Fruit fly (Drosophila melanogaster) whole organism, embryonic: Measurements from ENCODE around the gene Pcyt1.

Experiments used
- Asciz ChIP-seq: fragments of 200-800 bp; sonication (Bioruptor generic); optimal IDR thresholded peaks from 2 replicates; lab custom pipeline; 2017; ENCODE audit warnings: missing biosample characterization, mild to moderate bottlenecking, missing genetic modification characterization, missing genetic modification reagents
- Atf6 ChIP-seq: fragments of 200-800 bp; sonication (Bioruptor generic); IDR thresholded peaks from 2 replicates; pipeline ENCODE4 v1.3.6; 2022; ENCODE audit warnings: missing biosample characterization, missing genetic modification characterization
- CG10274 ChIP-seq: fragments of 200-800 bp; sonication (Bioruptor generic); optimal IDR thresholded peaks from 3 replicates; lab custom pipeline; 2017; ENCODE audit warnings: missing biosample characterization, mild to moderate bottlenecking, missing genetic modification characterization
- CG10959 ChIP-seq: fragments of 200-800 bp; sonication (Bioruptor generic); IDR thresholded peaks from 2 replicates; pipeline ENCODE4 v1.3.6; 2022; ENCODE audit warnings: missing biosample characterization, missing genetic modification characterization
- CG11247 ChIP-seq: fragments of 200-800 bp; sonication (Bioruptor generic); IDR thresholded peaks from 2 replicates; pipeline ENCODE4 v1.3.6; 2022; ENCODE audit warnings: missing biosample characterization, missing genetic modification characterization
- CG13296 ChIP-seq: fragments of 200-800 bp; sonication (Bioruptor generic); optimal IDR thresholded peaks from 3 replicates; lab custom pipeline; 2018; ENCODE audit warnings: missing biosample characterization, mild to moderate bottlenecking, missing genetic modification characterization
- CG15269 ChIP-seq: fragments of 200-800 bp; sonication (Bioruptor generic); optimal IDR thresholded peaks from 2 replicates; lab custom pipeline; 2018; ENCODE audit warnings: missing biosample characterization, mild to moderate bottlenecking, missing genetic modification characterization, moderate library complexity
- CG15601 ChIP-seq: fragments of 200-800 bp; sonication (Bioruptor generic); optimal IDR thresholded peaks from 3 replicates; lab custom pipeline; 2019; ENCODE audit warnings: missing biosample characterization, mild to moderate bottlenecking, missing genetic modification characterization, moderate library complexity
- CG1602 ChIP-seq: fragments of 200-800 bp; sonication (Bioruptor generic); optimal IDR thresholded peaks from 3 replicates; lab custom pipeline; 2016; ENCODE audit warnings: missing biosample characterization, missing genetic modification characterization
- CG16813 ChIP-seq: fragments of 200-800 bp; sonication (Bioruptor generic); IDR thresholded peaks from 3 replicates; pipeline ENCODE4 v1.3.6; 2022; ENCODE audit warnings: missing biosample characterization, missing genetic modification characterization; ENCODE audit not compliant: partially characterized antibody
- CG18262 ChIP-seq: fragments of 200-800 bp; optimal IDR thresholded peaks from 3 replicates; lab custom pipeline; 2019; ENCODE audit warnings: missing biosample characterization, mild to moderate bottlenecking, missing genetic modification characterization, moderate library complexity
- CG31441 ChIP-seq: fragments of 200-800 bp; sonication (Bioruptor generic); IDR thresholded peaks from 2 replicates; pipeline ENCODE4 v1.3.6; 2022; ENCODE audit warnings: missing biosample characterization, missing genetic modification characterization
- CG3163 ChIP-seq: fragments of 200-800 bp; sonication (Bioruptor generic); optimal IDR thresholded peaks from 3 replicates; lab custom pipeline; 2016; ENCODE audit warnings: missing biosample characterization, missing genetic modification characterization
- CG32532 ChIP-seq: fragments of 200-800 bp; sonication (Bioruptor generic); IDR thresholded peaks from 2 replicates; pipeline ENCODE4 v1.3.6; 2022; ENCODE audit warnings: missing biosample characterization, missing genetic modification characterization
- CG32767 ChIP-seq: fragments of 200-800 bp; sonication (Bioruptor generic); IDR thresholded peaks from 2 replicates; pipeline ENCODE4 v1.3.6; 2022; ENCODE audit warnings: missing biosample characterization, missing genetic modification characterization
- CG3407 ChIP-seq: fragments of 200-800 bp; sonication (Bioruptor generic); optimal IDR thresholded peaks from 2 replicates; lab custom pipeline; 2018; ENCODE audit warnings: missing biosample characterization, mild to moderate bottlenecking, missing genetic modification characterization
- CG3847 ChIP-seq: fragments of 200-800 bp; sonication (Bioruptor generic); IDR thresholded peaks from 2 replicates; pipeline ENCODE4 v1.3.6; 2022; ENCODE audit warnings: missing biosample characterization, missing genetic modification characterization
- CG4360 ChIP-seq: fragments of 200-800 bp; sonication (Bioruptor generic); IDR thresholded peaks from 2 replicates; pipeline ENCODE4 v1.3.6; 2022; ENCODE audit warnings: missing biosample characterization, missing genetic modification characterization
- CG5953 ChIP-seq: fragments of 200-800 bp; sonication (Bioruptor generic); IDR thresholded peaks from 2 replicates; pipeline ENCODE4 v1.3.6; 2022; ENCODE audit warnings: missing biosample characterization, missing genetic modification characterization
- CG7271 ChIP-seq: fragments of 200-800 bp; sonication (Bioruptor generic); optimal IDR thresholded peaks from 2 replicates; lab custom pipeline; 2018; ENCODE audit warnings: missing biosample characterization, mild to moderate bottlenecking, missing genetic modification characterization, moderate library complexity
- CG7556 ChIP-seq: fragments of 200-800 bp; sonication (Bioruptor generic); optimal IDR thresholded peaks from 2 replicates; lab custom pipeline; 2017; ENCODE audit warnings: missing biosample characterization, mild to moderate bottlenecking, missing genetic modification characterization
- CG7786 ChIP-seq: fragments of 200-800 bp; sonication (Bioruptor generic); optimal IDR thresholded peaks from 2 replicates; lab custom pipeline; 2016; ENCODE audit warnings: missing biosample characterization, missing genetic modification characterization
- CG9609 ChIP-seq: fragments of 200-800 bp; sonication (Bioruptor generic); optimal IDR thresholded peaks from 3 replicates; lab custom pipeline; 2016; ENCODE audit warnings: missing biosample characterization, missing genetic modification characterization
- Fer1 ChIP-seq: fragments of 200-800 bp; sonication (Bioruptor generic); optimal IDR thresholded peaks from 2 replicates; lab custom pipeline; 2017; ENCODE audit warnings: missing biosample characterization, mild to moderate bottlenecking, missing genetic modification characterization
- GATAe ChIP-seq: fragments of 200-800 bp; sonication (Bioruptor generic); conservative IDR thresholded peaks from 2 replicates; pipeline ENCODE4 v1.3.6; 2022; ENCODE audit warnings: missing biosample characterization, missing genetic modification characterization
- Gsc ChIP-seq: fragments of 200-800 bp; sonication (Bioruptor generic); IDR thresholded peaks from 2 replicates; pipeline ENCODE4 v1.3.6; 2022; ENCODE audit warnings: missing biosample characterization, missing genetic modification characterization
- Hr78 ChIP-seq, 2 experiments: fragments of 200-800 bp in 1 of 2; fragments of >200 bp in 1 of 2; sonication (Bioruptor generic) in 1 of 2; optimal IDR thresholded peaks; 2 replicates each; lab custom pipeline; 2017 to 2019; ENCODE audit warnings: missing biosample characterization in 2 of 2, missing genetic modification characterization in 2 of 2, mild to moderate bottlenecking in 1 of 2, moderate library complexity in 1 of 2
- Lim3 ChIP-seq: fragments of 200-800 bp; sonication (Bioruptor generic); IDR thresholded peaks from 2 replicates; pipeline ENCODE4 v1.3.6; 2022; ENCODE audit warnings: missing biosample characterization, missing genetic modification characterization
- Max ChIP-seq: fragments of 200-800 bp; sonication (Bioruptor generic); optimal IDR thresholded peaks from 2 replicates; lab custom pipeline; 2016; ENCODE audit warnings: missing biosample characterization, mild to moderate bottlenecking, missing genetic modification characterization
- NfI ChIP-seq: fragments of 200-800 bp; sonication (Bioruptor generic); optimal IDR thresholded peaks from 3 replicates; lab custom pipeline; 2018; ENCODE audit warnings: missing biosample characterization, mild to moderate bottlenecking, missing genetic modification characterization, moderate library complexity
- Side ChIP-seq: fragments of 200-800 bp; sonication (Bioruptor generic); optimal IDR thresholded peaks from 2 replicates; lab custom pipeline; 2016; ENCODE audit warnings: missing biosample characterization, missing genetic modification characterization
- Sry-δ ChIP-seq: fragments of 200-800 bp; sonication (Bioruptor generic); optimal IDR thresholded peaks from 2 replicates; lab custom pipeline; 2016; ENCODE audit warnings: missing biosample characterization, missing genetic modification characterization
- Ssrp ChIP-seq: fragments of 200-800 bp; sonication (Bioruptor generic); optimal IDR thresholded peaks from 2 replicates; lab custom pipeline; 2018; ENCODE audit warnings: missing biosample characterization, mild to moderate bottlenecking, missing genetic modification characterization, moderate library complexity
- abd-A ChIP-seq: fragments of 200-800 bp; sonication (Bioruptor generic); optimal IDR thresholded peaks from 3 replicates; lab custom pipeline; 2019; ENCODE audit warnings: missing biosample characterization, mild to moderate bottlenecking, missing genetic modification characterization, moderate library complexity
- az2 ChIP-seq: fragments of 200-800 bp; sonication (Bioruptor generic); optimal IDR thresholded peaks from 3 replicates; lab custom pipeline; 2016; ENCODE audit warnings: missing biosample characterization, missing genetic modification characterization
- bbx ChIP-seq: fragments of 200-800 bp; sonication (Bioruptor generic); IDR thresholded peaks from 2 replicates; pipeline ENCODE4 v1.3.6; 2022; ENCODE audit warnings: missing biosample characterization, missing genetic modification characterization; ENCODE audit not compliant: partially characterized antibody
- bowl ChIP-seq: fragments of 200-800 bp; sonication (Bioruptor generic); IDR thresholded peaks from 2 replicates; pipeline ENCODE4 v1.3.6; 2022; ENCODE audit warnings: missing biosample characterization, missing genetic modification characterization
- cad ChIP-seq: fragments of >200 bp; optimal IDR thresholded peaks from 2 replicates; lab custom pipeline; 2017; ENCODE audit warnings: missing biosample characterization, missing genetic modification characterization
- croc ChIP-seq: fragments of 200-800 bp; sonication (Bioruptor generic); conservative IDR thresholded peaks from 3 replicates; pipeline ENCODE4 v1.3.6; 2022; ENCODE audit warnings: missing biosample characterization, missing genetic modification characterization
- fd64A ChIP-seq: fragments of 200-800 bp; sonication (Bioruptor generic); optimal IDR thresholded peaks from 3 replicates; lab custom pipeline; 2018; ENCODE audit warnings: missing biosample characterization, mild to moderate bottlenecking, missing genetic modification characterization
- fru ChIP-seq: fragments of >200 bp; optimal IDR thresholded peaks from 2 replicates; lab custom pipeline; 2017
- insv ChIP-seq, 2 experiments: fragments of 200-800 bp; sonication (Bioruptor generic); optimal IDR thresholded peaks; 3 replicates each; lab custom pipeline; 2016 to 2018; ENCODE audit warnings: missing biosample characterization in 2 of 2, missing genetic modification characterization in 2 of 2
- mirr ChIP-seq: fragments of 200-800 bp; sonication (Bioruptor generic); optimal IDR thresholded peaks from 3 replicates; lab custom pipeline; 2018; ENCODE audit warnings: missing biosample characterization, mild to moderate bottlenecking, missing genetic modification characterization
- sqz ChIP-seq: fragments of 200-800 bp; sonication (Bioruptor generic); optimal IDR thresholded peaks from 3 replicates; lab custom pipeline; 2018; ENCODE audit warnings: missing biosample characterization, mild to moderate bottlenecking, missing genetic modification characterization
- stwl ChIP-seq: fragments of 200-800 bp; sonication (Bioruptor generic); optimal IDR thresholded peaks from 3 replicates; lab custom pipeline; 2018; ENCODE audit warnings: missing biosample characterization, mild to moderate bottlenecking, missing genetic modification characterization, moderate library complexity
- tio ChIP-seq: fragments of 200-800 bp; sonication (Bioruptor generic); optimal IDR thresholded peaks from 2 replicates; lab custom pipeline; 2017; ENCODE audit warnings: missing biosample characterization, missing genetic modification characterization, inconsistent platforms
- vfl ChIP-seq: fragments of 200-800 bp; sonication (Bioruptor generic); optimal IDR thresholded peaks from 2 replicates; lab custom pipeline; 2016; ENCODE audit warnings: missing biosample characterization, missing genetic modification characterization
- wek ChIP-seq: fragments of 200-800 bp; sonication (Bioruptor generic); optimal IDR thresholded peaks from 3 replicates; lab custom pipeline; 2018; ENCODE audit warnings: missing biosample characterization, mild to moderate bottlenecking, missing genetic modification characterization, moderate library complexity
- wor ChIP-seq: fragments of 200-800 bp; sonication (Bioruptor generic); IDR thresholded peaks from 2 replicates; pipeline ENCODE4 v1.3.6; 2022; ENCODE audit warnings: missing biosample characterization, missing genetic modification characterization
- z ChIP-seq: fragments of 200-800 bp; sonication (Bioruptor generic); IDR thresholded peaks from 3 replicates; pipeline ENCODE4 v1.3.6; 2022; ENCODE audit warnings: missing biosample characterization, missing genetic modification characterization

Gene Pcyt1

DNA sequence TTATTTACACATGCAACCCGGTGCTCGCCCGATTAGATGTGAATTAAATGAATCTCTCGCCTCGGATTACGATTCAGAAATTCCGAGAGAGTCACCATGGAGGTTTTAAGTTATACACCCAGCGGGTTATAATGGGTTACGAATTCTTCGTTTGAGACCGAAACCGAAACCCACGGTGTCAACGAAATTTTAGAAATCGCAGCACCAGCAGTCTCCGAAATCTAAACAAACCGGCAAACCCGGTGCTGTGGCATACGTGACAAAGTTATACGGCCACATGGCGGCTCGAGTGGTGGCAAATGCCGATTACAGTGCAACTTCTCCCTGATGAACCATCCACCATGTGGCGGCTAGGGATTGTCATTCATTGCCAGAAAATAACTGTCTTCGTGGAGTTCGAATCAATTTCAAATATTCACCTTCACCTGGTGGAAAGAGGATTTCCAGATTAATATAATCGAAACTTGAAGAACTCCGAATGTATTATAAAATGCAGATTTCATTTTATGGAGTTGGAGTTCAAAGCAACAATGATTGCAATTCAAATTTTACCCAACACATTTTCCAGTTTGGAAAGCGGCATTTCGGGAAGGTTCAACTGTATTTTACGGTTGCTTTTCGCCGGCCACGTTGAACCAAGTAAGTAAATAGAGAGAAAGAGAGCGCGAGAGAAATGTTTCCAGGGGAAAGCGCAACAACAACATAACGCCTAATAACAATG lies 29.9 kb upstream of the Pcyt1 start (continued):
- TF ChIP-seq CG15601 (tag; lab: Kevin White, UChicago) (peak; percentile 82), Sry-δ (GFP tag; lab: Kevin White, UChicago) (peak; percentile 7), CG11247 (GFP tag; lab: Robert Waterston, UW) (no peak; the same call in 1 of the 2 replicates), CG18262 (tag; lab: Kevin White, UChicago) (peak; percentile 86), Max (GFP tag; lab: Kevin White, UChicago) (peak; percentile 59), Ssrp (tag; lab: Kevin White, UChicago) (peak; percentile 81), z (no peak), Gsc (peak; percentile 34; the same call in 1 of the 2 replicates), CG3407 (GFP tag; lab: Kevin White, UChicago) (peak; percentile 71), tio (GFP tag; lab: Kevin White, UChicago) (peak; percentile 66), bbx (GFP tag; lab: Robert Waterston, UW) (no peak), GATAe (GFP tag; lab: Robert Waterston, UW) (no peak), CG16813 (GFP tag; lab: Robert Waterston, UW) (no peak), Side (peak; percentile 4), cad (no peak), az2 (peak; percentile 78), CG3163 (GFP tag; lab: Kevin White, UChicago) (peak; percentile 25), bowl (GFP tag; lab: Robert Waterston, UW) (no peak), CG4360 (GFP tag; lab: Robert Waterston, UW) (peak; percentile 67; the same call in 1 of the 2 replicates), CG15269 (peak; percentile 58), NfI (GFP tag; lab: Kevin White, UChicago) (peak; percentile 68), insv (GFP tag; optimal IDR thresholded peaks at IDR 0.05; lab: Kevin White, UChicago) (peak in 1 of 2 experiments; percentile 24), Fer1 (GFP tag; lab: Kevin White, UChicago) (peak; percentile 13), Lim3 (GFP tag; lab: Robert Waterston, UW) (no peak), sqz (GFP tag; lab: Kevin White, UChicago) (peak; percentile 31), CG7271 (no peak), wor (GFP tag; lab: Robert Waterston, UW) (peak; percentile 76), CG9609 (GFP tag; lab: Kevin White, UChicago) (peak; percentile 48), stwl (tag; lab: Kevin White, UChicago) (no peak), CG10274 (GFP tag; lab: Kevin White, UChicago) (peak; percentile 49), Hr78 (GFP tag; optimal IDR thresholded peaks at IDR 0.05; lab: Kevin White, UChicago) (no peak), CG7556 (GFP tag; lab: Kevin White, UChicago) (peak; percentile 81), Asciz (GFP tag; lab: Kevin White, UChicago) (peak; percentile 76), fru (no peak), CG10959 (peak; percentile 40; the same call in 1 of the 2 replicates), CG32767 (GFP tag; lab: Robert Waterston, UW) (peak; percentile 62), CG5953 (peak; percentile 51; the same call in 1 of the 2 replicates), abd-A (no peak), CG7786 (GFP tag; lab: Kevin White, UChicago) (peak; percentile 66), vfl (no peak), mirr (GFP tag; lab: Kevin White, UChicago) (no peak), CG3847 (GFP tag; lab: Robert Waterston, UW) (peak; percentile 11; the same call in 1 of the 2 replicates), CG13296 (peak; percentile 11), wek (GFP tag; lab: Kevin White, UChicago) (no peak), CG31441 (peak; percentile 82), CG1602 (GFP tag; lab: Kevin White, UChicago) (peak; percentile 53), croc (peak; percentile 76), CG32532 (GFP tag; lab: Robert Waterston, UW) (peak; percentile 56), Atf6 (GFP tag; lab: Robert Waterston, UW) (0 out of 2 replicates have a peak, but pooled peaks have one; percentile 24), fd64A (GFP tag; lab: Kevin White, UChicago) (peak; percentile 52)
